Worm (Caenorhabditis elegans) whole organism, L1 larva: ENCODE results near the gene F45B8.5.

Source experiments
- ceh-90 ChIP-seq: sonication (generic microtip); optimal IDR thresholded peaks from 2 replicates; lab custom pipeline; 2016; ENCODE audit warnings: missing genetic modification characterization, missing compliant biosample characterization
- nhr-28 ChIP-seq: fragments of 150-350 bp; optimal IDR thresholded peaks from 2 replicates; lab custom pipeline; 2014; ENCODE audit warnings: missing biosample characterization, missing genetic modification characterization
- nhr-71 ChIP-seq: sonication (generic microtip); optimal IDR thresholded peaks from 2 replicates; lab custom pipeline; 2016; ENCODE audit warnings: mild to moderate bottlenecking, missing genetic modification characterization, moderate library complexity, missing compliant biosample characterization
- skn-1 ChIP-seq: fragments of 150-350 bp; optimal IDR thresholded peaks from 2 replicates; lab custom pipeline; 2014; ENCODE audit warnings: missing biosample characterization, missing genetic modification characterization
- ztf-4 ChIP-seq: fragments of 150-350 bp; optimal IDR thresholded peaks from 2 replicates; lab custom pipeline; 2014; ENCODE audit warnings: missing biosample characterization, missing genetic modification characterization

DNA sequence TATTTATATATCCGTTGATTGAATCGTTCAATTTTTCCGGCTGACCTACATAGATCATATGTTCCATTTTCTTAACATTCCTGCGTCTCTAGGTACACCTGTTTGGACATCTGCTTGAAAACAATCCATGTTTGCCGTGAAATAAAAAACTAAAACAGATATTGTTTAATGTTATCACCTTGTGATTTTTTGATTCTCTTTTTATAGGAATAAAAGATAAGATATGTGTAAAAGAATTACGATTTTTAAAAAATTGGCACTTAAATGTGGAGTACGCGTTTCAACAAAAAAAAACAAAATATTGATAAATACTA is 18.5 kb upstream of the F45B8.5 start:
- TF ChIP-seq nhr-71 (tag; lab: Kevin White, UChicago) = no peak
- TF ChIP-seq ztf-4 (tag; lab: Kevin White, UChicago) = no peak
- no peak for TF ChIP-seq skn-1 (tag; lab: Kevin White, UChicago)
- TF ChIP-seq ceh-90 = no peak
- TF ChIP-seq nhr-28 (tag; lab: Kevin White, UChicago) = no peak
